Fruit fly (Drosophila melanogaster): ENCODE data around the gene CG5321.

CG5321 gene

dm6 chrX:14717245-14717644, 37.9 kb downstream of the CG5321 start (continued):
- TF ChIP-seq gcm (GFP tag; optimal IDR thresholded peaks at IDR 0.05): peak; percentile 74
- TF ChIP-seq sob (GFP tag; IDR thresholded peaks at IDR 0.05): peak; percentile 72
- TF ChIP-seq CG6791 (GFP tag; IDR thresholded peaks at IDR 0.05; ENCODE audit: partially characterized antibody): no peak
- no peak for TF ChIP-seq CG1832 (GFP tag; optimal IDR thresholded peaks at IDR 0.05)
- peak; percentile 64 for TF ChIP-seq Dek (tag; optimal IDR thresholded peaks at IDR 0.05)
- peak; percentile 42 for TF ChIP-seq Max (GFP tag; optimal IDR thresholded peaks at IDR 0.05)
- peak; percentile 85 for TF ChIP-seq Hmr (GFP tag; optimal IDR thresholded peaks at IDR 0.05)
- TF ChIP-seq Fer1 (GFP tag; optimal IDR thresholded peaks at IDR 0.05): peak; percentile 88
- TF ChIP-seq CG9817 (tag; optimal IDR thresholded peaks at IDR 0.05): peak; percentile 64
- no peak for TF ChIP-seq Dp (GFP tag; optimal IDR thresholded peaks at IDR 0.05)
- TF ChIP-seq CG2678 (tag; optimal IDR thresholded peaks at IDR 0.05): peak; percentile 86
- TF ChIP-seq CG6175 (GFP tag; IDR thresholded peaks at IDR 0.05): no peak
- no peak for TF ChIP-seq Tbp (GFP tag; optimal IDR thresholded peaks at IDR 0.05)
- TF ChIP-seq luna (GFP tag; optimal IDR thresholded peaks at IDR 0.05): no peak
- peak; percentile 76 for TF ChIP-seq CG9727 (GFP tag; optimal IDR thresholded peaks at IDR 0.05)
- TF ChIP-seq CG9876 (GFP tag; optimal IDR thresholded peaks at IDR 0.05): peak; percentile 42
- TF ChIP-seq Hey (tag; optimal IDR thresholded peaks at IDR 0.05): peak; percentile 68
- TF ChIP-seq Lhr (GFP tag; optimal IDR thresholded peaks at IDR 0.05): peak; percentile 75
- peak; percentile 50 for TF ChIP-seq CG11696 (GFP tag; IDR thresholded peaks at IDR 0.05)
- no peak for TF ChIP-seq sens-2 (GFP tag; IDR thresholded peaks at IDR 0.05)
- TF ChIP-seq CG6654 (GFP tag; optimal IDR thresholded peaks at IDR 0.05): peak; percentile 35
- peak; percentile 67 for TF ChIP-seq pum (GFP tag; optimal IDR thresholded peaks at IDR 0.05)
- peak; percentile 75 for TF ChIP-seq CG11247 (GFP tag; IDR thresholded peaks at IDR 0.05)
- peak; percentile 81 for TF ChIP-seq CG8359 (GFP tag; optimal IDR thresholded peaks at IDR 0.05; ENCODE audit: borderline replicate concordance)
- peak; percentile 30; the same call in 1 of the 2 replicates for TF ChIP-seq CG7372 (GFP tag; IDR thresholded peaks at IDR 0.05)
- TF ChIP-seq CG18476 (GFP tag; optimal IDR thresholded peaks at IDR 0.05): peak; percentile 51
- TF ChIP-seq CG13624 (GFP tag; optimal IDR thresholded peaks at IDR 0.05): peak; percentile 54
- peak; percentile 78 for TF ChIP-seq ap (GFP tag; IDR thresholded peaks at IDR 0.05)
- peak; percentile 72 for TF ChIP-seq CG15269 (tag; optimal IDR thresholded peaks at IDR 0.05)
- peak; percentile 81 for TF ChIP-seq CG15011 (GFP tag; optimal IDR thresholded peaks at IDR 0.05)
- no peak for TF ChIP-seq cg (GFP tag; optimal IDR thresholded peaks at IDR 0.05)
- peak; percentile 32 for TF ChIP-seq slou (GFP tag; optimal IDR thresholded peaks at IDR 0.05)
- TF ChIP-seq gem (tag; optimal IDR thresholded peaks at IDR 0.05): peak; percentile 78
- 0 out of 3 replicates have a peak, but pooled peaks have one; percentile 24 for TF ChIP-seq CG2889 (GFP tag; IDR thresholded peaks at IDR 0.05)
- peak; percentile 83; the same call in 2 of the 3 replicates for TF ChIP-seq otp (GFP tag; IDR thresholded peaks at IDR 0.05)
- TF ChIP-seq onecut (GFP tag; IDR thresholded peaks at IDR 0.05): peak; percentile 86
- TF ChIP-seq ttk (GFP tag; IDR thresholded peaks at IDR 0.05): peak; percentile 62; the same call in 1 of the 2 replicates
- no peak for TF ChIP-seq ro (GFP tag; IDR thresholded peaks at IDR 0.05)
- peak; percentile 53 for TF ChIP-seq nom (GFP tag; optimal IDR thresholded peaks at IDR 0.05)
- no peak for TF ChIP-seq cad (GFP tag; optimal IDR thresholded peaks at IDR 0.05)
- no peak; the same call in 3 of the 4 replicates for TF ChIP-seq Gug (GFP tag; IDR thresholded peaks at IDR 0.05)
- TF ChIP-seq nerfin-1 (tag; optimal IDR thresholded peaks at IDR 0.05): peak; percentile 78
- no peak for TF ChIP-seq CG15479 (GFP tag; optimal IDR thresholded peaks at IDR 0.05)
- peak; percentile 13 for TF ChIP-seq Bteb2 (GFP tag; optimal IDR thresholded peaks at IDR 0.05)
- TF ChIP-seq CG12659 (GFP tag; optimal IDR thresholded peaks at IDR 0.05): peak; percentile 81
- TF ChIP-seq CG17612 (GFP tag; IDR thresholded peaks at IDR 0.05): 0 out of 2 replicates have a peak, but pooled peaks have one; percentile 47
- peak; percentile 84 for TF ChIP-seq CG33213 (GFP tag; optimal IDR thresholded peaks at IDR 0.05)
- TF ChIP-seq Poxn (GFP tag; IDR thresholded peaks at IDR 0.05): 0 out of 2 replicates have a peak, but pooled peaks have one; percentile 6
- TF ChIP-seq CG10267 (tag; optimal IDR thresholded peaks at IDR 0.05): peak; percentile 12
- TF ChIP-seq CG6689 (GFP tag; IDR thresholded peaks at IDR 0.05): peak; percentile 65

Measured in whole organism, embryonic.